Fruit fly (Drosophila melanogaster): ENCODE data around the gene CG9525.

The CG9525 gene

DNA sequence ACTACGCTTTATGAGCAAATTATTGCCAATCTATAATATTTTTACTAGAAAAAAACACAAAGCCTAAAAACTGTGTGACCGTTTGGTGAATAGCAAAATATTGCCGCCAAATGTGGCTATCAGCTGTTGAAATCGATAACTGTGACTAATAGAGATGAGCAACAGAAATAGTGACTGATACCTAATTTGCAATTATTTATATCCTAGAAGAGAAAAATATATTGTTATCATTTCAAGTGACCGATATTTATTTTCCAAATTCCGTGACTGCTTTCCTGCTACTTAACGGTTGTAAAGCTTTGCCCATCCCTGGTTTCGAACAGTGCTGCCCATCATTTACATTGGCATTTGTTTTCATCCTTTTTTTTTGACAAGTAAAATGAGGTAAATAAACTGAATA, 35.1 kb upstream of the CG9525 start, which contains the start of the genes alien and CG18661 (continued):
- peak; percentile 64 for TF ChIP-seq CG16779 (GFP tag; IDR thresholded peaks at IDR 0.05)
- TF ChIP-seq CoRest (tag; optimal IDR thresholded peaks at IDR 0.05): peak; percentile 90
- peak; percentile 89 for TF ChIP-seq onecut (GFP tag; IDR thresholded peaks at IDR 0.05)
- peak; percentile 35 for TF ChIP-seq CG3281 (GFP tag; optimal IDR thresholded peaks at IDR 0.05)
- peak; percentile 81 for TF ChIP-seq CG2889 (GFP tag; IDR thresholded peaks at IDR 0.05)
- TF ChIP-seq YL-1 (GFP tag; optimal IDR thresholded peaks at IDR 0.05): peak; percentile 52
- peak; percentile 98 for TF ChIP-seq HLH3B (GFP tag; IDR thresholded peaks at IDR 0.05)
- TF ChIP-seq H15 (GFP tag; IDR thresholded peaks at IDR 0.05): peak; percentile 85; the same call in 2 of the 3 replicates
- peak; percentile 70 for TF ChIP-seq sd (tag; optimal IDR thresholded peaks at IDR 0.05)
- TF ChIP-seq CG2712 (tag; optimal IDR thresholded peaks at IDR 0.05): peak; percentile 70
- peak; percentile 40 for TF ChIP-seq Oli (tag; optimal IDR thresholded peaks at IDR 0.05)
- TF ChIP-seq Scr (GFP tag; IDR thresholded peaks at IDR 0.05; ENCODE audit: partially characterized antibody): peak; percentile 67
- TF ChIP-seq CG9932 (GFP tag; IDR thresholded peaks at IDR 0.05): peak; percentile 98
- peak; percentile 94 for TF ChIP-seq jumu (GFP tag; optimal IDR thresholded peaks at IDR 0.05)
- TF ChIP-seq CG10274 (GFP tag; optimal IDR thresholded peaks at IDR 0.05): no peak
- TF ChIP-seq CG9876 (GFP tag; optimal IDR thresholded peaks at IDR 0.05): peak; percentile 77
- peak; percentile 67; the same call in 2 of the 3 replicates for TF ChIP-seq CG11560 (tag; IDR thresholded peaks at IDR 0.05)
- peak; percentile 76 for TF ChIP-seq dmrt99B (tag; optimal IDR thresholded peaks at IDR 0.05)
- peak; percentile 92 for TF ChIP-seq sens-2 (GFP tag; IDR thresholded peaks at IDR 0.05)
- TF ChIP-seq zen2 (GFP tag; IDR thresholded peaks at IDR 0.05; ENCODE audit: partially characterized antibody): no peak
- TF ChIP-seq her (GFP tag; optimal IDR thresholded peaks at IDR 0.05): peak; percentile 78
- TF ChIP-seq eve (GFP tag; optimal IDR thresholded peaks at IDR 0.05): no peak
- TF ChIP-seq CG4282 (GFP tag; optimal IDR thresholded peaks at IDR 0.05): peak; percentile 88
- TF ChIP-seq Opbp (GFP tag; IDR thresholded peaks at IDR 0.05; ENCODE audit: partially characterized antibody): peak; percentile 28; the same call in 1 of the 3 replicates
- peak; percentile 3 for TF ChIP-seq yki (optimal IDR thresholded peaks at IDR 0.05)
- TF ChIP-seq Xrp1 (GFP tag; IDR thresholded peaks at IDR 0.05): peak; percentile 85
- TF ChIP-seq cato (GFP tag; optimal IDR thresholded peaks at IDR 0.05; ENCODE audit: borderline replicate concordance): peak; percentile 32
- peak; percentile 72; the same call in 1 of the 3 replicates for TF ChIP-seq CG11093 (GFP tag; IDR thresholded peaks at IDR 0.05)
- TF ChIP-seq Antp (GFP tag; optimal IDR thresholded peaks at IDR 0.05): peak; percentile 94
- peak; percentile 91 for TF ChIP-seq slp2 (GFP tag; optimal IDR thresholded peaks at IDR 0.05)
- TF ChIP-seq fru (optimal IDR thresholded peaks at IDR 0.05): no peak
- TF ChIP-seq CG12236 (GFP tag; optimal IDR thresholded peaks at IDR 0.05): peak; percentile 60
- TF ChIP-seq CG17568 (GFP tag; optimal IDR thresholded peaks at IDR 0.05): no peak
- peak; percentile 64 for TF ChIP-seq CG17829 (tag; optimal IDR thresholded peaks at IDR 0.05)
- peak; percentile 50 for TF ChIP-seq Fer3 (tag; optimal IDR thresholded peaks at IDR 0.05)
- peak; percentile 22 for TF ChIP-seq CG18476 (GFP tag; optimal IDR thresholded peaks at IDR 0.05)
- no peak for TF ChIP-seq Doc3 (GFP tag; IDR thresholded peaks at IDR 0.05; ENCODE audit: partially characterized antibody)
- no peak for TF ChIP-seq CG8359 (GFP tag; optimal IDR thresholded peaks at IDR 0.05; ENCODE audit: borderline replicate concordance)
- peak; percentile 75 to 97 for TF ChIP-seq Pdp1 (GFP tag; optimal IDR thresholded peaks at IDR 0.05)
- peak; percentile 84 for TF ChIP-seq repo (GFP tag; optimal IDR thresholded peaks at IDR 0.05)
- TF ChIP-seq ase (GFP tag; IDR thresholded peaks at IDR 0.05): peak; percentile 88
- TF ChIP-seq cwo (GFP tag; optimal IDR thresholded peaks at IDR 0.05): peak; percentile 11
- TF ChIP-seq nom (GFP tag; optimal IDR thresholded peaks at IDR 0.05): no peak
- TF ChIP-seq nau (GFP tag; optimal IDR thresholded peaks at IDR 0.05): peak; percentile 14
- peak; percentile 48 for TF ChIP-seq B-H2 (GFP tag; optimal IDR thresholded peaks at IDR 0.05)
- peak; percentile 85 for TF ChIP-seq peb (GFP tag; IDR thresholded peaks at IDR 0.05)
- peak in 1 of 3 experiments; percentile 87 for TF ChIP-seq lola (GFP tag; optimal IDR thresholded peaks at IDR 0.05)
- peak; percentile 71 for TF ChIP-seq CG13775 (GFP tag; optimal IDR thresholded peaks at IDR 0.05)
- TF ChIP-seq Dbx (GFP tag; IDR thresholded peaks at IDR 0.05): peak; percentile 98
- peak; percentile 44 for TF ChIP-seq oc (tag; optimal IDR thresholded peaks at IDR 0.05)
- TF ChIP-seq dimm (GFP tag; IDR thresholded peaks at IDR 0.05): peak; percentile 89

All from whole organism, embryonic.